Worm (Caenorhabditis elegans): ENCODE results near the gene lact-8.

lact-8 gene

DNA sequence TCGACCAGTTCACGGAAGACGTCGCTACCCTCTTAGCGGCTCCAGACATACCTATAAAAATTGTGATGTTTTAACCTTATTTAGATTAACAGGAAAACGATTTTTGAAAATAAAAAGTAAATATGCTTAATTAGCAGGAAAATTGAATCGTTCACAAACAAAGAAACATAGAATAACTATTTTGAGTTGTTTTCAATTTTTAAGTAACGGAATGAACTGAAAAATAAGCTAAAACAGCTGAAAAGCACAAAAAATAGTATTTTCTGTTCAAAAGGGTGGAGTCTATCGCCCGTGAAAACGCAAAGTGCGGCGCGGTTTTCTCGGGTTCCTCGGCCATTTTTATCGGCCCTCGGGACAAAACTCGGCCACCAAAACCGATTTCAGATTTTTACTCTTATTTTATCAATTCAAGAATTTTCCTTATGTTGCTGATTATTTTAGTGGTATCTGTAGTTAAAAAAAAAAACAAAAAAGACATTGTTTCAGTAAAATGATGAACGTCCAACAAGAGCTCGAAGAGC is 30.5 kb upstream of the lact-8 start, which contains the start of the genes atp-5 and lmtr-3:
TSS of gene atp-5 (minus strand) at position 51 of the 521 bp plus-strand sequence.
TSS of gene lmtr-3 (plus strand) at position 370 of the 521 bp plus-strand sequence.
- TF ChIP-seq lsy-12 (tag; optimal IDR thresholded peaks at IDR 0.05) (peak; percentile 52), hmg-11 (tag; optimal IDR thresholded peaks at IDR 0.05) (peak; percentile 80), elt-2 (tag; optimal IDR thresholded peaks at IDR 0.05) (peak; percentile 64), ama-1 (optimal IDR thresholded peaks at IDR 0.05) (no peak), R02D3.7 (tag; optimal IDR thresholded peaks at IDR 0.05) (peak; percentile 14), jun-1 (tag; optimal IDR thresholded peaks at IDR 0.05) (no peak), nhr-43 (tag; optimal IDR thresholded peaks at IDR 0.05; ENCODE audit: poor library complexity, severe bottlenecking) (peak; percentile 91), nhr-25 (tag; optimal IDR thresholded peaks at IDR 0.05) (peak; percentile 64), lin-39 (tag; optimal IDR thresholded peaks at IDR 0.05) (peak; percentile 65), lin-15B (tag; optimal IDR thresholded peaks at IDR 0.05) (peak; percentile 85), zag-1 (tag; optimal IDR thresholded peaks at IDR 0.05) (no peak), pqm-1 (tag; optimal IDR thresholded peaks at IDR 0.05) (peak; percentile 42), ceh-16 (tag; optimal IDR thresholded peaks at IDR 0.05) (no peak), nhr-23 (tag; optimal IDR thresholded peaks at IDR 0.05) (peak; percentile 52), pha-4 (tag; optimal IDR thresholded peaks at IDR 0.05) (peak; percentile 81), snpc-4 (tag; optimal IDR thresholded peaks at IDR 0.05) (peak; percentile 81), nfya-1 (tag; optimal IDR thresholded peaks at IDR 0.05; ENCODE audit: insufficient read depth) (peak; percentile 74), ceh-28 (tag; optimal IDR thresholded peaks at IDR 0.05) (no peak)

DNA sequence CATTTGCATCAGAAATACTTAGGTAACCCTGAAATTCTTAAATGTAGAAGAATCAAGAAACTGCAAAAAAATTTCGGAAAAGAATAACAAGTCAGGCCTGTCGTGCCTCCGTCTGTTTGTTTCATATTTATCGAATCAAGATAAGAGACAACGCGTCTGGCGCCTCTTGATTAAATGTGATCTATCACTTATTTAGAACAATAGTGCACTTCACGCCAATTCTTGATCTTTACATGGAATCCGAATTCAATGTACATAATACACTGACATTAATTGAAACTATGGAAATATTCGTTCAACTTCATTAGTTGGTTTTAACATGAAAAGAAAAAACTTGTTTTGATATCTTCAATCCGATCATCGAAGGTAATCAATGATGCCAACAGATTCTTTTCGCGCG is 29.1 kb upstream of the lact-8 start, which contains the start of gene mboa-2:
TSS of gene mboa-2 (minus strand) at position 28 of the 400 bp plus-strand sequence.
- TF ChIP-seq R02D3.7 (tag; optimal IDR thresholded peaks at IDR 0.05): no peak
- peak; percentile 11 for TF ChIP-seq ama-1 (optimal IDR thresholded peaks at IDR 0.05)
- no peak for TF ChIP-seq lin-39 (tag; optimal IDR thresholded peaks at IDR 0.05)
- no peak for TF ChIP-seq ztf-4 (tag; optimal IDR thresholded peaks at IDR 0.05)
- TF ChIP-seq elt-2 (tag; optimal IDR thresholded peaks at IDR 0.05): peak; percentile 60
- peak; percentile 22 for TF ChIP-seq ceh-82 (tag; optimal IDR thresholded peaks at IDR 0.05)
- TF ChIP-seq pqm-1 (tag; optimal IDR thresholded peaks at IDR 0.05): peak; percentile 15
- TF ChIP-seq mdl-1 (tag; optimal IDR thresholded peaks at IDR 0.05): no peak
- TF ChIP-seq nhr-43 (tag; optimal IDR thresholded peaks at IDR 0.05; ENCODE audit: poor library complexity, severe bottlenecking): peak; percentile 49
- TF ChIP-seq nhr-77 (tag; optimal IDR thresholded peaks at IDR 0.05): no peak
- no peak for TF ChIP-seq fkh-10 (GFP tag; optimal IDR thresholded peaks at IDR 0.05)
- TF ChIP-seq elt-1 (tag; optimal IDR thresholded peaks at IDR 0.05): peak; percentile 42
- no peak for TF ChIP-seq nhr-67 (tag; optimal IDR thresholded peaks at IDR 0.05)
- peak; percentile 54 for TF ChIP-seq nhr-25 (tag; optimal IDR thresholded peaks at IDR 0.05)
- no peak for TF ChIP-seq unc-62 (GFP tag; optimal IDR thresholded peaks at IDR 0.05)
- peak; percentile 1 for TF ChIP-seq ceh-28 (tag; optimal IDR thresholded peaks at IDR 0.05)
- no peak for TF ChIP-seq sea-2 (GFP tag; optimal IDR thresholded peaks at IDR 0.05)
- TF ChIP-seq jun-1 (tag; optimal IDR thresholded peaks at IDR 0.05): no peak
- no peak for TF ChIP-seq nhr-23 (tag; optimal IDR thresholded peaks at IDR 0.05)
- no peak for TF ChIP-seq pha-4 (tag; optimal IDR thresholded peaks at IDR 0.05)
- no peak for TF ChIP-seq elt-3 (tag; optimal IDR thresholded peaks at IDR 0.05)
- TF ChIP-seq nfya-1 (tag; optimal IDR thresholded peaks at IDR 0.05; ENCODE audit: insufficient read depth): peak; percentile 10

- no peak for TF ChIP-seq ZK546.5 (tag; optimal IDR thresholded peaks at IDR 0.05)
- peak; percentile 69 for TF ChIP-seq pha-4 (tag; optimal IDR thresholded peaks at IDR 0.05)
- TF ChIP-seq nhr-23 (tag; optimal IDR thresholded peaks at IDR 0.05): peak; percentile 36
- TF ChIP-seq ceh-82 (tag; optimal IDR thresholded peaks at IDR 0.05): no peak
- no peak for TF ChIP-seq nhr-77 (tag; optimal IDR thresholded peaks at IDR 0.05)
- peak; percentile 30 for TF ChIP-seq snpc-4 (tag; optimal IDR thresholded peaks at IDR 0.05)
- TF ChIP-seq lin-15B (tag; optimal IDR thresholded peaks at IDR 0.05): peak; percentile 64
- peak; percentile 30 for TF ChIP-seq egl-5 (tag; optimal IDR thresholded peaks at IDR 0.05)
- no peak for TF ChIP-seq zag-1 (tag; optimal IDR thresholded peaks at IDR 0.05)
- TF ChIP-seq daf-12 (tag; optimal IDR thresholded peaks at IDR 0.05): no peak
- no peak for TF ChIP-seq ceh-9 (tag; optimal IDR thresholded peaks at IDR 0.05)
- TF ChIP-seq nfya-1 (tag; optimal IDR thresholded peaks at IDR 0.05; ENCODE audit: insufficient read depth): peak; percentile 57
- TF ChIP-seq hmg-11 (tag; optimal IDR thresholded peaks at IDR 0.05): peak; percentile 39
- no peak for TF ChIP-seq nhr-67 (tag; optimal IDR thresholded peaks at IDR 0.05)
- TF ChIP-seq lin-39 (tag; optimal IDR thresholded peaks at IDR 0.05): peak; percentile 52
- TF ChIP-seq nhr-28 (tag; optimal IDR thresholded peaks at IDR 0.05): no peak
Observed at ce11 chrV:11121247-11121646, 27.8 kb upstream of the lact-8 start.

ce11 chrV:11119294-11119755 is 25.9 kb upstream of the lact-8 start, which contains the start of gene scb-1:
TSS of gene scb-1 (minus strand) at chrV:11119705.
- TF ChIP-seq ZK546.5 (tag; optimal IDR thresholded peaks at IDR 0.05) (no peak), ama-1 (optimal IDR thresholded peaks at IDR 0.05) (peak; percentile 54), R02D3.7 (tag; optimal IDR thresholded peaks at IDR 0.05) (no peak), eor-1 (tag; optimal IDR thresholded peaks at IDR 0.05) (no peak)

Data from whole organism, L3 larva.